Worm (Caenorhabditis elegans): ENCODE results near the gene panl-3.
A peak's percentile ranks its signal among the peaks of the same experiment; 100 is the strongest.

panl-3 gene

ce11 chrIII:9859133-9859775 is 40.4 kb downstream of the panl-3 start, which contains the start of gene gpdh-2:
Gene gpdh-2, minus strand, starts transcription at chrIII:9859183.
- no peak for TF ChIP-seq efl-3 (GFP tag; optimal IDR thresholded peaks at IDR 0.05)
- TF ChIP-seq isw-1 (GFP tag; IDR thresholded peaks at IDR 0.05) = no peak
- no peak for TF ChIP-seq ceh-63 (GFP tag; optimal IDR thresholded peaks at IDR 0.05)
- TF ChIP-seq egl-27 (tag; optimal IDR thresholded peaks at IDR 0.05) = no peak
- TF ChIP-seq nhr-12 (tag; optimal IDR thresholded peaks at IDR 0.05) = no peak

- TF ChIP-seq ceh-63 (GFP tag; optimal IDR thresholded peaks at IDR 0.05) = no peak
- no peak for TF ChIP-seq skn-1 (tag; optimal IDR thresholded peaks at IDR 0.05)
- TF ChIP-seq elt-2 (tag; optimal IDR thresholded peaks at IDR 0.05) = no peak
- no peak for TF ChIP-seq dsc-1 (tag; optimal IDR thresholded peaks at IDR 0.05)
- no peak for TF ChIP-seq mdl-1 (tag; optimal IDR thresholded peaks at IDR 0.05)
- no peak for TF ChIP-seq hpl-2 (GFP tag; optimal IDR thresholded peaks at IDR 0.05)
- peak; percentile 73 for TF ChIP-seq fkh-10 (GFP tag; optimal IDR thresholded peaks at IDR 0.05)
- TF ChIP-seq pax-3 (tag; optimal IDR thresholded peaks at IDR 0.05) = no peak
- TF ChIP-seq mab-9 (GFP tag; IDR thresholded peaks at IDR 0.05) = no peak
- TF ChIP-seq efl-1 (optimal IDR thresholded peaks at IDR 0.05) = no peak
- TF ChIP-seq efl-1 (GFP tag; optimal IDR thresholded peaks at IDR 0.05 in 1 of 2) = peak in 1 of 2 experiments; percentile 26
- peak; percentile 57 for TF ChIP-seq lin-14 (GFP tag; optimal IDR thresholded peaks at IDR 0.05)
These were observed 41.4 kb downstream of the panl-3 start, which contains the start of gene twk-48 for ce11 chrIII:9860201-9860780. Gene twk-48, plus strand, starts transcription at chrIII:9860730.

ce11 chrIII:9861470-9862342 is 42.9 kb downstream of the panl-3 start:
- TF ChIP-seq nhr-76 (tag; optimal IDR thresholded peaks at IDR 0.05) (no peak), lin-15B (tag; optimal IDR thresholded peaks at IDR 0.05) (no peak), ama-1 (optimal IDR thresholded peaks at IDR 0.05) (no peak), ceh-8 (GFP tag; optimal IDR thresholded peaks at IDR 0.05) (peak; percentile 23), ceh-88 (GFP tag; IDR thresholded peaks at IDR 0.05) (no peak), efl-3 (GFP tag; optimal IDR thresholded peaks at IDR 0.05) (no peak), irx-1 (tag; optimal IDR thresholded peaks at IDR 0.05) (peak; percentile 46), blmp-1 (tag; optimal IDR thresholded peaks at IDR 0.05) (peak; percentile 12), elt-3 (tag; optimal IDR thresholded peaks at IDR 0.05) (peak in 1 of 6 experiments; percentile 18), egl-27 (tag; optimal IDR thresholded peaks at IDR 0.05) (no peak), lin-13 (GFP tag; optimal IDR thresholded peaks at IDR 0.05) (peak; percentile 49), jun-1 (tag; optimal IDR thresholded peaks at IDR 0.05) (no peak), unc-86 (tag; optimal IDR thresholded peaks at IDR 0.05) (peak; percentile 37), nhr-71 (tag; optimal IDR thresholded peaks at IDR 0.05) (peak; percentile 74), C34B4.2 (tag; optimal IDR thresholded peaks at IDR 0.05) (no peak), lsy-2 (tag; optimal IDR thresholded peaks at IDR 0.05) (peak; percentile 48 to 76), efl-1 (optimal IDR thresholded peaks at IDR 0.05) (peak; percentile 47 to 53), efl-1 (GFP tag; optimal IDR thresholded peaks at IDR 0.05 in 1 of 2) (peak; percentile 22 to 85), snu-23 (GFP tag; optimal IDR thresholded peaks at IDR 0.05) (peak; percentile 59), isw-1 (GFP tag; IDR thresholded peaks at IDR 0.05) (no peak), ztf-11 (tag; optimal IDR thresholded peaks at IDR 0.05) (peak in 1 of 2 experiments; percentile 61), fos-1 (tag; optimal IDR thresholded peaks at IDR 0.05) (peak; percentile 36), fkh-10 (GFP tag; optimal IDR thresholded peaks at IDR 0.05) (peak; percentile 10), skn-1 (tag; optimal IDR thresholded peaks at IDR 0.05) (no peak), hlh-4 (tag; optimal IDR thresholded peaks at IDR 0.05) (no peak), ceh-63 (GFP tag; optimal IDR thresholded peaks at IDR 0.05) (no peak), lin-35 (GFP tag; optimal IDR thresholded peaks at IDR 0.05) (peak; percentile 44 to 67), fkh-4 (tag; optimal IDR thresholded peaks at IDR 0.05; ENCODE audit: borderline replicate concordance) (no peak), egl-13 (tag; optimal IDR thresholded peaks at IDR 0.05) (peak; percentile 46), tlp-1 (tag; optimal IDR thresholded peaks at IDR 0.05) (no peak), snpc-4 (tag; optimal IDR thresholded peaks at IDR 0.05) (no peak), nhr-77 (tag; optimal IDR thresholded peaks at IDR 0.05) (peak; percentile 30), lin-14 (GFP tag; optimal IDR thresholded peaks at IDR 0.05) (peak; percentile 54), lir-3 (tag; optimal IDR thresholded peaks at IDR 0.05; ENCODE audit: poor library complexity) (peak; percentile 48), ztf-4 (tag; optimal IDR thresholded peaks at IDR 0.05) (no peak), swsn-7 (tag; optimal IDR thresholded peaks at IDR 0.05) (peak; percentile 61), pax-3 (tag; optimal IDR thresholded peaks at IDR 0.05) (peak; percentile 37)
